Fruit fly (Drosophila melanogaster) whole organism, embryonic: ENCODE results near the gene CG3224.

Source experiments
- Adf1 ChIP-seq: fragments of 200-800 bp; sonication (Bioruptor generic); IDR thresholded peaks from 2 replicates; pipeline ENCODE4 v1.3.6; 2022; ENCODE audit warnings: missing biosample characterization, missing genetic modification characterization
- CG10267 ChIP-seq: fragments of 200-800 bp; sonication (Bioruptor generic); optimal IDR thresholded peaks from 2 replicates; lab custom pipeline; 2018; ENCODE audit warnings: missing biosample characterization, mild to moderate bottlenecking, missing genetic modification characterization, moderate library complexity
- CG10543 ChIP-seq: fragments of 200-800 bp; sonication (Bioruptor generic); optimal IDR thresholded peaks from 3 replicates; lab custom pipeline; 2017; ENCODE audit warnings: missing biosample characterization, mild to moderate bottlenecking, missing genetic modification characterization, moderate library complexity
- CG12236 ChIP-seq: fragments of 200-800 bp; sonication (Bioruptor generic); optimal IDR thresholded peaks from 2 replicates; lab custom pipeline; 2016; ENCODE audit warnings: missing biosample characterization, missing genetic modification characterization
- CG12391 ChIP-seq: fragments of 200-800 bp; sonication (Bioruptor generic); optimal IDR thresholded peaks from 3 replicates; lab custom pipeline; 2018; ENCODE audit warnings: missing biosample characterization, mild to moderate bottlenecking, missing genetic modification characterization, moderate library complexity
- CG12769 ChIP-seq: fragments of 200-800 bp; sonication (Bioruptor generic); optimal IDR thresholded peaks from 2 replicates; lab custom pipeline; 2019; ENCODE audit warnings: missing biosample characterization, mild to moderate bottlenecking, missing genetic modification characterization, moderate library complexity
- CG14014 ChIP-seq: fragments of 200-800 bp; sonication (Bioruptor generic); IDR thresholded peaks from 2 replicates; pipeline ENCODE4 v1.3.6; 2022; ENCODE audit warnings: missing biosample characterization, missing genetic modification characterization
- CG15073 ChIP-seq: fragments of 200-800 bp; sonication (Bioruptor generic); optimal IDR thresholded peaks from 2 replicates; lab custom pipeline; 2016; ENCODE audit warnings: missing biosample characterization, missing genetic modification characterization
- CG15514 ChIP-seq: fragments of 200-800 bp; sonication (Bioruptor generic); optimal IDR thresholded peaks from 3 replicates; lab custom pipeline; 2017; ENCODE audit warnings: missing biosample characterization, missing genetic modification characterization, mild to moderate bottlenecking, moderate library complexity, missing genetic modification reagents
- CG16815 ChIP-seq: fragments of 200-800 bp; sonication (Bioruptor generic); optimal IDR thresholded peaks from 3 replicates; lab custom pipeline; 2017; ENCODE audit warnings: missing biosample characterization, mild to moderate bottlenecking, missing genetic modification characterization
- CG17328 ChIP-seq: fragments of 200-800 bp; sonication (Bioruptor generic); IDR thresholded peaks from 2 replicates; pipeline ENCODE4 v1.3.6; 2022; ENCODE audit warnings: missing biosample characterization, missing genetic modification characterization
- CG17568 ChIP-seq: fragments of 200-800 bp; sonication (Bioruptor generic); optimal IDR thresholded peaks from 2 replicates; lab custom pipeline; 2018; ENCODE audit warnings: missing biosample characterization, mild to moderate bottlenecking, missing genetic modification characterization, moderate library complexity
- CG2678 ChIP-seq: fragments of 200-800 bp; sonication (Bioruptor generic); optimal IDR thresholded peaks from 3 replicates; lab custom pipeline; 2019; ENCODE audit warnings: missing biosample characterization, mild to moderate bottlenecking, missing genetic modification characterization, moderate library complexity
- CG3163 ChIP-seq: fragments of 200-800 bp; sonication (Bioruptor generic); optimal IDR thresholded peaks from 3 replicates; lab custom pipeline; 2016; ENCODE audit warnings: missing biosample characterization, missing genetic modification characterization
- CG4328 ChIP-seq: fragments of 200-800 bp; sonication (Bioruptor generic); optimal IDR thresholded peaks from 3 replicates; lab custom pipeline; 2017; ENCODE audit warnings: missing biosample characterization, missing genetic modification reagents, missing genetic modification characterization
- CG6175 ChIP-seq: fragments of 200-800 bp; sonication (Bioruptor generic); IDR thresholded peaks from 3 replicates; pipeline ENCODE4 v1.3.6; 2022; ENCODE audit warnings: missing biosample characterization, missing genetic modification characterization
- CG6254 ChIP-seq: fragments of 200-800 bp; sonication (Bioruptor generic); optimal IDR thresholded peaks from 3 replicates; lab custom pipeline; 2017; ENCODE audit warnings: mild to moderate bottlenecking, missing biosample characterization, missing genetic modification reagents, missing genetic modification characterization
- CG6813 ChIP-seq: fragments of 200-800 bp; sonication (Bioruptor generic); optimal IDR thresholded peaks from 2 replicates; lab custom pipeline; 2017; ENCODE audit warnings: missing biosample characterization, missing genetic modification characterization, mild to moderate bottlenecking, moderate library complexity, missing genetic modification reagents
- CG8290 ChIP-seq, 3 experiments: fragments of 200-800 bp; sonication (Bioruptor generic); optimal IDR thresholded peaks; 2 replicates each; lab custom pipeline; 2016 to 2019; ENCODE audit warnings: missing biosample characterization in 3 of 3, missing genetic modification characterization in 3 of 3, mild to moderate bottlenecking in 2 of 3, moderate library complexity in 1 of 3
- CG8765 ChIP-seq: fragments of 200-800 bp; sonication (Bioruptor generic); IDR thresholded peaks from 2 replicates; pipeline ENCODE4 v1.3.6; 2022; ENCODE audit warnings: missing biosample characterization, missing genetic modification characterization
- D19B ChIP-seq: fragments of 200-800 bp; sonication (Bioruptor generic); optimal IDR thresholded peaks from 2 replicates; lab custom pipeline; 2017; ENCODE audit warnings: missing biosample characterization, mild to moderate bottlenecking, missing genetic modification characterization
- E2f2 ChIP-seq: fragments of 200-800 bp; sonication (Bioruptor generic); IDR thresholded peaks from 2 replicates; pipeline ENCODE4 v1.3.6; 2022; ENCODE audit warnings: missing biosample characterization, missing genetic modification characterization
- Elba2 ChIP-seq: fragments of 200-800 bp; sonication (Bioruptor generic); optimal IDR thresholded peaks from 3 replicates; lab custom pipeline; 2016; ENCODE audit warnings: missing biosample characterization, missing genetic modification characterization
- Fer1 ChIP-seq: fragments of 200-800 bp; sonication (Bioruptor generic); optimal IDR thresholded peaks from 2 replicates; lab custom pipeline; 2017; ENCODE audit warnings: missing biosample characterization, mild to moderate bottlenecking, missing genetic modification characterization
- GATAe ChIP-seq: fragments of 200-800 bp; sonication (Bioruptor generic); conservative IDR thresholded peaks from 2 replicates; pipeline ENCODE4 v1.3.6; 2022; ENCODE audit warnings: missing biosample characterization, missing genetic modification characterization
- Hmr ChIP-seq: fragments of 200-800 bp; sonication (Bioruptor generic); optimal IDR thresholded peaks from 3 replicates; lab custom pipeline; 2017; ENCODE audit warnings: mild to moderate bottlenecking, missing biosample characterization, missing genetic modification reagents, missing genetic modification characterization
- NfI ChIP-seq: fragments of 200-800 bp; sonication (Bioruptor generic); optimal IDR thresholded peaks from 3 replicates; lab custom pipeline; 2018; ENCODE audit warnings: missing biosample characterization, mild to moderate bottlenecking, missing genetic modification characterization, moderate library complexity
- Pdp1 ChIP-seq, 2 experiments: fragments of 200-800 bp; sonication (Bioruptor generic); optimal IDR thresholded peaks; 3 replicates each; lab custom pipeline; 2016; ENCODE audit warnings: missing biosample characterization in 2 of 2, missing genetic modification characterization in 2 of 2, mild to moderate bottlenecking in 1 of 2, moderate library complexity in 1 of 2
- Sox102F ChIP-seq: fragments of 200-800 bp; sonication (Bioruptor generic); optimal IDR thresholded peaks from 2 replicates; lab custom pipeline; 2018; ENCODE audit warnings: missing biosample characterization, mild to moderate bottlenecking, missing genetic modification characterization, moderate library complexity
- Stat92E ChIP-seq, 3 experiments: fragments of >200 bp in 2 of 3; fragments of 200-800 bp in 1 of 3; sonication (Bioruptor generic) in 1 of 3; optimal IDR thresholded peaks; 2 replicates each; lab custom pipeline; 2017 to 2019; ENCODE audit warnings: missing biosample characterization in 3 of 3, missing genetic modification characterization in 3 of 3, mild to moderate bottlenecking in 1 of 3, moderate library complexity in 1 of 3
- aop ChIP-seq: fragments of 200-800 bp; sonication (Bioruptor generic); IDR thresholded peaks from 2 replicates; pipeline ENCODE4 v1.3.6; 2022; ENCODE audit warnings: missing biosample characterization, missing genetic modification characterization
- caup ChIP-seq: fragments of 200-800 bp; sonication (Bioruptor generic); optimal IDR thresholded peaks from 3 replicates; lab custom pipeline; 2017; ENCODE audit warnings: missing biosample characterization, mild to moderate bottlenecking, missing genetic modification characterization, moderate library complexity; ENCODE audit not compliant: severe bottlenecking
- en ChIP-seq: fragments of 200-800 bp; sonication (Bioruptor generic); optimal IDR thresholded peaks from 2 replicates; lab custom pipeline; 2016; ENCODE audit warnings: missing biosample characterization, missing genetic modification characterization
- eve ChIP-seq, 2 experiments: fragments of >200 bp; optimal IDR thresholded peaks; 2 replicates each; lab custom pipeline; 2017; ENCODE audit warnings: missing biosample characterization in 2 of 2, missing genetic modification characterization in 2 of 2
- exex ChIP-seq: fragments of 200-800 bp; sonication (Bioruptor generic); optimal IDR thresholded peaks from 4 replicates; lab custom pipeline; 2018; ENCODE audit warnings: missing biosample characterization, mild to moderate bottlenecking, missing genetic modification characterization, moderate library complexity
- grn ChIP-seq: fragments of 200-800 bp; sonication (Bioruptor generic); optimal IDR thresholded peaks from 3 replicates; lab custom pipeline; 2017; ENCODE audit warnings: missing biosample characterization, missing genetic modification characterization
- hth ChIP-seq: fragments of >200 bp; optimal IDR thresholded peaks from 2 replicates; lab custom pipeline; 2017; ENCODE audit warnings: inconsistent platforms
- kah ChIP-seq: fragments of 200-800 bp; sonication (Bioruptor generic); optimal IDR thresholded peaks from 2 replicates; lab custom pipeline; 2018; ENCODE audit warnings: missing biosample characterization, mild to moderate bottlenecking, missing genetic modification characterization
- lab ChIP-seq: fragments of 200-800 bp; sonication (Bioruptor generic); optimal IDR thresholded peaks from 3 replicates; lab custom pipeline; 2017; ENCODE audit warnings: missing biosample characterization, missing genetic modification characterization, mild to moderate bottlenecking, moderate library complexity, missing genetic modification reagents
- lov ChIP-seq, 2 experiments: fragments of 200-800 bp in 1 of 2; fragments of >200 bp in 1 of 2; sonication (Bioruptor generic) in 1 of 2; IDR thresholded peaks in 1 of 2; optimal IDR thresholded peaks in 1 of 2; 2 replicates in 1 of 2; 3 replicates in 1 of 2; pipeline versions ENCODE4 v1.3.6 to Lab custom; 2017 to 2022; ENCODE audit warnings: missing biosample characterization in 1 of 2, missing genetic modification characterization in 1 of 2
- mam ChIP-seq: fragments of 200-800 bp; sonication (Bioruptor generic); optimal IDR thresholded peaks from 3 replicates; lab custom pipeline; 2016; ENCODE audit warnings: missing biosample characterization, missing genetic modification characterization
- pb ChIP-seq: fragments of 200-800 bp; sonication (Bioruptor generic); optimal IDR thresholded peaks from 3 replicates; lab custom pipeline; 2016; ENCODE audit warnings: missing biosample characterization, missing genetic modification characterization
- repo ChIP-seq: fragments of 200-800 bp; sonication (Bioruptor generic); optimal IDR thresholded peaks from 2 replicates; lab custom pipeline; 2016; ENCODE audit warnings: missing biosample characterization, missing genetic modification characterization
- sima ChIP-seq: fragments of 200-800 bp; sonication (Bioruptor generic); optimal IDR thresholded peaks from 2 replicates; lab custom pipeline; 2016; ENCODE audit warnings: missing biosample characterization, missing genetic modification characterization
- so ChIP-seq: fragments of 200-800 bp; sonication (Bioruptor generic); IDR thresholded peaks from 3 replicates; pipeline ENCODE4 v1.3.6; 2022; ENCODE audit warnings: missing biosample characterization, missing genetic modification characterization
- stwl ChIP-seq: fragments of 200-800 bp; sonication (Bioruptor generic); optimal IDR thresholded peaks from 3 replicates; lab custom pipeline; 2018; ENCODE audit warnings: missing biosample characterization, mild to moderate bottlenecking, missing genetic modification characterization, moderate library complexity
- tio ChIP-seq: fragments of 200-800 bp; sonication (Bioruptor generic); optimal IDR thresholded peaks from 2 replicates; lab custom pipeline; 2017; ENCODE audit warnings: missing biosample characterization, missing genetic modification characterization, inconsistent platforms
- twi ChIP-seq: fragments of 200-800 bp; optimal IDR thresholded peaks from 2 replicates; lab custom pipeline; 2019; ENCODE audit warnings: missing biosample characterization, mild to moderate bottlenecking, missing genetic modification characterization, moderate library complexity
- vnd ChIP-seq: fragments of 200-800 bp; sonication (Bioruptor generic); IDR thresholded peaks from 3 replicates; pipeline ENCODE4 v1.3.6; 2022; ENCODE audit warnings: missing biosample characterization, missing genetic modification characterization; ENCODE audit not compliant: partially characterized antibody
- wdn ChIP-seq: fragments of 200-800 bp; sonication (Bioruptor generic); IDR thresholded peaks from 2 replicates; pipeline ENCODE4 v1.3.6; 2022; ENCODE audit warnings: missing biosample characterization, missing genetic modification characterization

CG3224 gene

DNA sequence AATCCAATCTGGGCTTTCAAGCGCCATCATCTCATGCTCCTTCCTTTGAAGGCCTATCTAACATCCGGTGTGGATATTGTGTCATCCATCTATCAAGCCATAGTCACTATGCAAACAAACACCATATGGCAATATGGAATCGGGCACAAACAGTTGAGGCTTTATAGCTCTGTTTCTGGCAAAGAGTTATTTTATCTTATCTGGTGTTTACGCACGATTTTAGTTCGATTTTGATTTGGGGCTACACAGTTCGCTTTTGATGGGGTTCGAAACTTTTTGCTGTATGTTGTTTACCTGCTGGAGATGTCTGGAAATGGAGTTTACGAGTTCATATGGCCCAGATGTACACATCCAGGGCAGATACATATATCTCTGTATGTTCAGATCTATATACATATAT is 47.7 kb downstream of the CG3224 start:
- no peak for TF ChIP-seq CG14014
- no peak for TF ChIP-seq tio (GFP tag; lab: Kevin White, UChicago)
- no peak for TF ChIP-seq CG6813 (GFP tag; lab: Kevin White, UChicago)
- TF ChIP-seq wdn (GFP tag; lab: Robert Waterston, UW), result no peak
- TF ChIP-seq Pdp1 (GFP tag; optimal IDR thresholded peaks at IDR 0.05; lab: Kevin White, UChicago), result peak in 1 of 2 experiments; percentile 25
- TF ChIP-seq kah (GFP tag; lab: Kevin White, UChicago), result no peak
- no peak for TF ChIP-seq CG6254
- TF ChIP-seq pb (GFP tag; lab: Kevin White, UChicago), result no peak
- TF ChIP-seq exex (tag; lab: Kevin White, UChicago), result peak; percentile 34
- TF ChIP-seq lab (GFP tag; lab: Kevin White, UChicago), result peak; percentile 53
- TF ChIP-seq grn (GFP tag; lab: Kevin White, UChicago), result peak; percentile 0
- TF ChIP-seq lov (optimal IDR thresholded peaks at IDR 0.05; lab: Kevin White, UChicago), result no peak
- TF ChIP-seq lov (GFP tag; IDR thresholded peaks at IDR 0.05; lab: Robert Waterston, UW), result no peak
- TF ChIP-seq Hmr (GFP tag; lab: Kevin White, UChicago), result peak; percentile 7
- no peak for TF ChIP-seq CG8765 (GFP tag; lab: Robert Waterston, UW)
- TF ChIP-seq CG10267 (tag; lab: Kevin White, UChicago), result no peak
- TF ChIP-seq CG2678 (tag; lab: Kevin White, UChicago), result peak; percentile 3
- peak; percentile 7 for TF ChIP-seq CG15514 (GFP tag; lab: Kevin White, UChicago)
- TF ChIP-seq sima (GFP tag; lab: Kevin White, UChicago), result no peak
- no peak for TF ChIP-seq CG17328 (GFP tag; lab: Robert Waterston, UW)
- TF ChIP-seq hth, result no peak
- TF ChIP-seq eve (GFP tag; optimal IDR thresholded peaks at IDR 0.05; lab: Kevin White, UChicago), result peak in 1 of 2 experiments; percentile 23
- TF ChIP-seq aop (GFP tag; lab: Robert Waterston, UW), result no peak
- TF ChIP-seq Sox102F (GFP tag; lab: Kevin White, UChicago), result no peak
- TF ChIP-seq repo (GFP tag; lab: Kevin White, UChicago), result no peak
- no peak for TF ChIP-seq CG16815 (GFP tag; lab: Kevin White, UChicago)
- TF ChIP-seq CG6175 (GFP tag; lab: Robert Waterston, UW), result no peak
- peak; percentile 2 for TF ChIP-seq Fer1 (GFP tag; lab: Kevin White, UChicago)
- no peak for TF ChIP-seq CG3163 (GFP tag; lab: Kevin White, UChicago)
- no peak for TF ChIP-seq vnd (GFP tag; lab: Robert Waterston, UW)
- TF ChIP-seq twi, result peak; percentile 74
- no peak for TF ChIP-seq Adf1 (GFP tag; lab: Robert Waterston, UW)
- TF ChIP-seq stwl, result no peak
- TF ChIP-seq CG17568 (GFP tag; lab: Kevin White, UChicago), result no peak
- no peak for TF ChIP-seq NfI
- no peak for TF ChIP-seq D19B (GFP tag; lab: Kevin White, UChicago)
- no peak for TF ChIP-seq Elba2
- TF ChIP-seq CG15073 (GFP tag; lab: Kevin White, UChicago), result no peak
- no peak for TF ChIP-seq CG12769 (tag; lab: Kevin White, UChicago)
- TF ChIP-seq E2f2, result no peak
- TF ChIP-seq CG12236 (GFP tag; lab: Kevin White, UChicago), result no peak
- TF ChIP-seq CG4328 (GFP tag; lab: Kevin White, UChicago), result no peak
- no peak for TF ChIP-seq CG12391 (tag; lab: Kevin White, UChicago)
- TF ChIP-seq caup (GFP tag; lab: Kevin White, UChicago), result peak; percentile 25
- TF ChIP-seq GATAe (GFP tag; lab: Robert Waterston, UW), result no peak
- TF ChIP-seq CG10543 (GFP tag; lab: Kevin White, UChicago), result no peak
- TF ChIP-seq so (GFP tag; lab: Robert Waterston, UW), result no peak
- TF ChIP-seq Stat92E (GFP tag; optimal IDR thresholded peaks at IDR 0.05; lab: Kevin White, UChicago), result no peak
- TF ChIP-seq CG8290 (GFP tag; optimal IDR thresholded peaks at IDR 0.05; lab: Kevin White, UChicago), result no peak
- TF ChIP-seq CG8290 (tag; optimal IDR thresholded peaks at IDR 0.05; lab: Kevin White, UChicago), result peak in 1 of 2 experiments; percentile 5
- no peak for TF ChIP-seq en (GFP tag; lab: Kevin White, UChicago)
- TF ChIP-seq mam, result no peak
